Worm (Caenorhabditis elegans): ENCODE data around the gene K09H11.11.

DNA sequence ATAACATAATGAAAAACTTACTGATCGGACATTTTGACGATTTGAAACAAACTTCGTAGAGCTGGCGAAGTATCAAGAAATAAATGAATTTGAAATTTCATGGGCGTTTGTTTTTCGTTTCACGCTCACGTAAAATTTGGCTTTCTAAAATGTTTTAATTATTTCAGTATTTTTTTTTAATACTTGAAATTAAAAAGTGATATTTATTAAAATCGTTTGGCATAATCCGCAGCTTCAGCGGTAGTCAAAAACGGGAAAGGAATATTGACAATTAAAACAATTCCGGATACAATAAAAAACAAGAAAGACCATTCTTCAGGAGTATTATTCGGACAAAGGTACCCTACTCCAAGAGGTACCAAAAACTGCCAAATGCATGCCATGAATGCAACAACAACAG, 27.6 kb upstream of the K09H11.11 start, which contains the start of gene fbxa-183:
- TF ChIP-seq tbx-11 (GFP tag; IDR thresholded peaks at IDR 0.05) (no peak), ama-1 (optimal IDR thresholded peaks at IDR 0.05) (no peak), aly-1 (tag; optimal IDR thresholded peaks at IDR 0.05) (no peak), flt-1 (GFP tag; IDR thresholded peaks at IDR 0.05) (no peak), F13C5.2 (tag; optimal IDR thresholded peaks at IDR 0.05) (no peak), scrt-1 (GFP tag; IDR thresholded peaks at IDR 0.05) (no peak), sea-1 (GFP tag; conservative IDR thresholded peaks at IDR 0.05) (no peak), tbx-37 (GFP tag; conservative IDR thresholded peaks at IDR 0.05) (no peak), ceh-13 (GFP tag; optimal IDR thresholded peaks at IDR 0.05) (no peak), B0310.2 (tag; optimal IDR thresholded peaks at IDR 0.05) (no peak)
